Worm (Caenorhabditis elegans) whole organism, late embryonic: ENCODE results near the gene skih-2.

ENCODE experiments used
- K09A11.1 ChIP-seq: sonication (generic microtip); optimal IDR thresholded peaks from 2 replicates; lab custom pipeline; 2017; ENCODE audit warnings: antibody characterized with exemption, mild to moderate bottlenecking, missing genetic modification characterization, missing compliant biosample characterization; ENCODE audit not compliant: insufficient read depth
- Y22D7AL.16 ChIP-seq: sonication (generic microtip); optimal IDR thresholded peaks from 2 replicates; lab custom pipeline; 2016; ENCODE audit warnings: missing genetic modification characterization, missing compliant biosample characterization
- ama-1 ChIP-seq: fragments of 150-350 bp; optimal IDR thresholded peaks from 2 replicates; lab custom pipeline; 2014
- ceh-18 ChIP-seq: sonication (generic microtip); optimal IDR thresholded peaks from 2 replicates; lab custom pipeline; 2016; ENCODE audit warnings: missing genetic modification characterization, missing compliant biosample characterization
- ceh-2 ChIP-seq: sonication (generic microtip); optimal IDR thresholded peaks from 2 replicates; lab custom pipeline; 2016; ENCODE audit warnings: missing genotype, missing genetic modification characterization, missing compliant biosample characterization
- ceh-22 ChIP-seq: sonication (generic microtip); optimal IDR thresholded peaks from 2 replicates; lab custom pipeline; 2017; ENCODE audit warnings: missing biosample characterization, missing genetic modification characterization
- ceh-24 ChIP-seq: sonication (generic microtip); optimal IDR thresholded peaks from 2 replicates; lab custom pipeline; 2016; ENCODE audit warnings: mild to moderate bottlenecking, missing genetic modification characterization, missing compliant biosample characterization
- ceh-31 ChIP-seq: sonication (generic microtip); optimal IDR thresholded peaks from 2 replicates; lab custom pipeline; 2016; ENCODE audit warnings: missing genetic modification characterization, missing compliant biosample characterization
- ceh-48 ChIP-seq: sonication (generic microtip); optimal IDR thresholded peaks from 2 replicates; lab custom pipeline; 2016; ENCODE audit warnings: missing genetic modification characterization, inconsistent platforms, missing compliant biosample characterization
- che-1 ChIP-seq: sonication (generic microtip); optimal IDR thresholded peaks from 2 replicates; lab custom pipeline; 2016; ENCODE audit warnings: mild to moderate bottlenecking, missing genetic modification characterization, missing compliant biosample characterization
- dve-1 ChIP-seq: sonication (generic microtip); optimal IDR thresholded peaks from 2 replicates; lab custom pipeline; 2017; ENCODE audit warnings: antibody characterized with exemption, mild to moderate bottlenecking, missing genetic modification characterization, missing compliant biosample characterization
- elt-2 ChIP-seq: sonication (generic microtip); optimal IDR thresholded peaks from 2 replicates; lab custom pipeline; 2016; ENCODE audit warnings: missing genetic modification reagents, missing genetic modification characterization, missing compliant biosample characterization
- elt-4 ChIP-seq: sonication (generic microtip); optimal IDR thresholded peaks from 2 replicates; lab custom pipeline; 2016; ENCODE audit warnings: missing genetic modification characterization, missing compliant biosample characterization
- fax-1 ChIP-seq: sonication (generic microtip); optimal IDR thresholded peaks from 2 replicates; lab custom pipeline; 2016; ENCODE audit warnings: missing genotype, missing genetic modification characterization, missing compliant biosample characterization
- fkh-6 ChIP-seq: sonication (generic microtip); optimal IDR thresholded peaks from 2 replicates; lab custom pipeline; 2016; ENCODE audit warnings: missing genetic modification characterization, missing compliant biosample characterization
- hlh-13 ChIP-seq: fragments of 200-800 bp; sonication (Bioruptor generic); optimal IDR thresholded peaks from 2 replicates; lab custom pipeline; 2018; ENCODE audit warnings: mild to moderate bottlenecking, missing genetic modification characterization, missing compliant biosample characterization
- hlh-15 ChIP-seq: sonication (generic microtip); optimal IDR thresholded peaks from 2 replicates; lab custom pipeline; 2016; ENCODE audit warnings: missing genetic modification characterization, missing compliant biosample characterization
- hlh-30 ChIP-seq: sonication (generic microtip); optimal IDR thresholded peaks from 2 replicates; lab custom pipeline; 2017; ENCODE audit warnings: antibody characterized with exemption, missing genetic modification characterization, missing compliant biosample characterization; ENCODE audit not compliant: insufficient read depth
- hlh-8 ChIP-seq: sonication (generic microtip); optimal IDR thresholded peaks from 2 replicates; lab custom pipeline; 2016; ENCODE audit warnings: missing genotype, missing genetic modification characterization, missing compliant biosample characterization
- lim-6 ChIP-seq: sonication (generic microtip); optimal IDR thresholded peaks from 2 replicates; lab custom pipeline; 2016; ENCODE audit warnings: missing genetic modification characterization, missing compliant biosample characterization
- madf-2 ChIP-seq: sonication (generic microtip); optimal IDR thresholded peaks from 2 replicates; lab custom pipeline; 2017; ENCODE audit warnings: missing genetic modification characterization, missing compliant biosample characterization
- mec-3 ChIP-seq: sonication (generic microtip); optimal IDR thresholded peaks from 2 replicates; lab custom pipeline; 2016; ENCODE audit warnings: borderline replicate concordance, missing genetic modification characterization, missing compliant biosample characterization
- nfya-1 ChIP-seq: sonication (generic microtip); optimal IDR thresholded peaks from 2 replicates; lab custom pipeline; 2017; ENCODE audit warnings: missing genetic modification characterization, mild to moderate bottlenecking, missing compliant biosample characterization, antibody characterized with exemption, moderate library complexity
- nhr-11 ChIP-seq: fragments of 150-350 bp; optimal IDR thresholded peaks from 2 replicates; lab custom pipeline; 2014; ENCODE audit warnings: missing biosample characterization, missing genetic modification characterization
- npax-4 ChIP-seq: sonication (generic microtip); optimal IDR thresholded peaks from 2 replicates; lab custom pipeline; 2016; ENCODE audit warnings: missing genetic modification characterization, missing compliant biosample characterization
- odd-2 ChIP-seq: sonication (generic microtip); optimal IDR thresholded peaks from 2 replicates; lab custom pipeline; 2017; ENCODE audit warnings: antibody characterized with exemption, mild to moderate bottlenecking, missing genetic modification characterization, missing compliant biosample characterization
- pat-9 ChIP-seq: fragments of 200-800 bp; sonication (Bioruptor generic); optimal IDR thresholded peaks from 2 replicates; lab custom pipeline; 2018; ENCODE audit warnings: mild to moderate bottlenecking, missing genetic modification characterization, moderate library complexity, missing compliant biosample characterization
- pax-1 ChIP-seq: fragments of 150-350 bp; optimal IDR thresholded peaks from 2 replicates; lab custom pipeline; 2014; ENCODE audit warnings: missing biosample characterization, missing genetic modification characterization
- pha-4 ChIP-seq: fragments of 150-350 bp; optimal IDR thresholded peaks from 2 replicates; lab custom pipeline; 2018; ENCODE audit warnings: missing biosample characterization, missing genetic modification reagents, missing genetic modification characterization
- rnt-1 ChIP-seq: sonication (generic microtip); optimal IDR thresholded peaks from 2 replicates; lab custom pipeline; 2016; ENCODE audit warnings: missing genetic modification characterization, missing compliant biosample characterization
- sdc-2 ChIP-seq: sonication (generic microtip); optimal IDR thresholded peaks from 2 replicates; lab custom pipeline; 2016; ENCODE audit warnings: missing genotype, missing genetic modification characterization, missing compliant biosample characterization
- sox-4 ChIP-seq: sonication (generic microtip); optimal IDR thresholded peaks from 2 replicates; lab custom pipeline; 2017; ENCODE audit warnings: mild to moderate bottlenecking, missing genetic modification characterization, inconsistent platforms, missing compliant biosample characterization
- tbx-2 ChIP-seq: sonication (generic microtip); optimal IDR thresholded peaks from 2 replicates; lab custom pipeline; 2016; ENCODE audit warnings: missing genetic modification characterization, missing compliant biosample characterization
- tbx-7 ChIP-seq: sonication (generic microtip); optimal IDR thresholded peaks from 2 replicates; lab custom pipeline; 2016; ENCODE audit warnings: missing genotype, missing genetic modification characterization, missing compliant biosample characterization
- unc-3 ChIP-seq, 2 experiments: fragments of 200-800 bp in 1 of 2; sonication (Bioruptor generic) in 1 of 2; sonication (generic microtip) in 1 of 2; conservative IDR thresholded peaks in 1 of 2; optimal IDR thresholded peaks in 1 of 2; 2 replicates each; pipeline versions ENCODE4 v1.3.6 to Lab custom; 2016 to 2022; ENCODE audit warnings: missing compliant biosample characterization in 2 of 2, missing genetic modification characterization in 2 of 2, missing genetic modification reagents in 1 of 2
- unc-42 ChIP-seq: sonication (generic microtip); optimal IDR thresholded peaks from 2 replicates; lab custom pipeline; 2016; ENCODE audit warnings: missing genotype, missing genetic modification characterization, missing compliant biosample characterization
- unc-86 ChIP-seq: sonication (generic microtip); optimal IDR thresholded peaks from 2 replicates; lab custom pipeline; 2016; ENCODE audit warnings: missing genetic modification characterization, missing compliant biosample characterization
- ztf-16 ChIP-seq: sonication (generic microtip); optimal IDR thresholded peaks from 2 replicates; lab custom pipeline; 2017; ENCODE audit warnings: missing genetic modification characterization, missing compliant biosample characterization

skih-2 gene

DNA sequence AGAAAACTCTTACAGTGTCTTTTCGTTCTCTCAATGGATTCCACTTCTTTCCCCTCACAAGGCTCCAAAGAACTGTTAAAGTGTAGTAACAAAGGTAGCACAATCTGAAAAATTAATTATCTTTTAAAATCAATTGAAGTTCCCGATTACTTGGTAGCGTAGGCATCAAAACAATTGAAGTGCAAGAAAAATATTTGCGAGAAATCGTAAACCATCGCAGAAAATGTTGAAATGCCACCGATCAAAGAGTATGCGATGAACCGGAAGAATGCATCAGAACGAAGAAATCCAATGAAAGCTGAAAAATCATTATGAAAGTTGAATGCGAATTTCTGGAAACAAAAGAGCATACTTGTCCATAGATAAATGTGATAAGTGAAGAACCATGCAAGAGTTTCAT, 4.3 kb upstream of the skih-2 start:
- TF ChIP-seq Y22D7AL.16 (no peak), nhr-11 (tag; lab: Kevin White, UChicago) (no peak), fkh-6 (tag; lab: Kevin White, UChicago) (no peak)
- TF ChIP-seq, all 69 proteins: peak for 0

DNA sequence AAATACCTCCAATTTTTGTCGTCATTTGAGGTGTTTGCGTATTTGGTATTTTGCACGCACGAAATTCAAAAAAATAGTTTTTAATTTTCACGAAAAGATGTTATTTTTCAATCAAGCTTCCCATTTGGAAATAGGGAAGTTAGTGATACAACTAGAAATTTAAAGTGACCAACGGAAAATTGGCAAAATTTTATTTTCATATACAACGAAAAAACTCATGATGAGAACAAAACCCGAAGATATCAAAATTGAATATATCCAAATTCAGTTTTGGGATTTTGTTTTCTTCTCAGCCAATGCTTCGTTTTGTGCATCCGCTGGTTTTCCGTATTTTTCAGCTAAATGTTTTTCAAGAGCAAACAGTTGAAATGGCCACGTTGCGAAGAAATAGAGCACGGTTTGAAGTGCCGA, 3.8 kb upstream of the skih-2 start:
- TF ChIP-seq hlh-30, result no peak
- TF ChIP-seq unc-42 (tag; lab: Kevin White, UChicago), result no peak
- TF ChIP-seq unc-3 (GFP tag; conservative IDR thresholded peaks at IDR 0.05; lab: Robert Waterston, UW), result no peak
- TF ChIP-seq unc-3 (tag; optimal IDR thresholded peaks at IDR 0.05; lab: Kevin White, UChicago), result no peak
- TF ChIP-seq nfya-1 (tag; lab: Kevin White, UChicago), result no peak
- TF ChIP-seq tbx-2 (tag; lab: Kevin White, UChicago), result no peak
- no peak for TF ChIP-seq hlh-15
- no peak for TF ChIP-seq npax-4 (tag; lab: Kevin White, UChicago)
- TF ChIP-seq ceh-2 (tag; lab: Kevin White, UChicago), result no peak
- TF ChIP-seq ceh-48 (tag; lab: Kevin White, UChicago), result no peak
- TF ChIP-seq, all 69 proteins: peak for 0

ce11 chrIV:11143228-11143444, 972 bp upstream of the skih-2 start, which contains the start of gene F01G4.4:
F01G4.4 (plus strand) TSS chrIV:11143345.
- TF ChIP-seq ceh-48 (tag; lab: Kevin White, UChicago), result no peak
- TF ChIP-seq elt-4 (tag; lab: Kevin White, UChicago), result no peak
- no peak for TF ChIP-seq pat-9 (tag; lab: Kevin White, UChicago)
- TF ChIP-seq odd-2 (tag; lab: Kevin White, UChicago), result no peak
- TF ChIP-seq che-1, result no peak
- no peak for TF ChIP-seq unc-42 (tag; lab: Kevin White, UChicago)
- TF ChIP-seq, all 69 proteins: peak for 0

ce11 chrIV:11131268-11131667, 10.9 kb downstream of the skih-2 start, which contains the start of gene ard-1:
ard-1 (plus strand) TSS chrIV:11131279.
- no peak for TF ChIP-seq fax-1 (tag; lab: Kevin White, UChicago)
- no peak for TF ChIP-seq ceh-31
- TF ChIP-seq nhr-11 (tag; lab: Kevin White, UChicago), result no peak
- no peak for TF ChIP-seq rnt-1 (tag; lab: Kevin White, UChicago)
- TF ChIP-seq pha-4 (tag; lab: Kevin White, UChicago), result no peak
- TF ChIP-seq ceh-24 (tag; lab: Kevin White, UChicago), result no peak
- no peak for TF ChIP-seq pax-1 (tag; lab: Kevin White, UChicago)
- no peak for TF ChIP-seq npax-4 (tag; lab: Kevin White, UChicago)
- TF ChIP-seq elt-2 (tag; lab: Kevin White, UChicago), result no peak
- TF ChIP-seq hlh-15, result no peak

- no peak for TF ChIP-seq ama-1 (lab: Kevin White, UChicago)
- no peak for TF ChIP-seq Y22D7AL.16
- TF ChIP-seq tbx-7 (tag; lab: Kevin White, UChicago), result no peak
- no peak for TF ChIP-seq ztf-16 (tag; lab: Kevin White, UChicago)
- no peak for TF ChIP-seq ceh-18 (tag; lab: Kevin White, UChicago)
- TF ChIP-seq unc-42 (tag; lab: Kevin White, UChicago), result no peak
- TF ChIP-seq K09A11.1 (tag; lab: Kevin White, UChicago), result no peak
- no peak for TF ChIP-seq che-1
- TF ChIP-seq ceh-2 (tag; lab: Kevin White, UChicago), result no peak
- no peak for TF ChIP-seq sox-4 (tag; lab: Kevin White, UChicago)
- no peak for TF ChIP-seq elt-4 (tag; lab: Kevin White, UChicago)
- no peak for TF ChIP-seq madf-2 (tag; lab: Kevin White, UChicago)
- no peak for TF ChIP-seq pat-9 (tag; lab: Kevin White, UChicago)
- no peak for TF ChIP-seq hlh-15
- TF ChIP-seq unc-86 (tag; lab: Kevin White, UChicago), result no peak
- TF ChIP-seq hlh-8 (tag; lab: Kevin White, UChicago), result no peak
Observed at ce11 chrIV:11130774-11131173, 11.4 kb downstream of the skih-2 start.

DNA sequence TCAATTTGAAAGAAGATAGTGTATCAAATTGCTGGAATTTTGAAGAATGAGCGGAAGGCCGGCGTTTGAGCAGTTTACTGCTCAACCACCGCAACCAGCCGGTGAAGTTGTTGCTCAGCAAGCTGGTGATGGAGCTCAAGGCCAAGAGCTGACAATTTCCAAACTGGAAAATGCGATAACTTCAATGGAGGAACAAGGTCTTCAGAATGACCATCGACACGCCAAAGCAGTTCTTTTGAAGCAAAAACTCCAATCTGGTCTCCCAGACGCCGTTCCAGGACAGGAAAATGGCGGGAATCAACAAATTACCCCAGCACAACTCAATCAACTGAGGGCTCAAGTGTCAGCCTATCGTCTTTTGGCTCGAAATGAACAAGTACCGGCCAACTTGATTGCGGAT, 16.1 kb downstream of the skih-2 start:
- TF ChIP-seq ceh-48 (tag; lab: Kevin White, UChicago) (no peak), npax-4 (tag; lab: Kevin White, UChicago) (no peak), sdc-2 (no peak), dve-1 (no peak), hlh-8 (tag; lab: Kevin White, UChicago) (no peak), hlh-15 (no peak), lim-6 (tag; lab: Kevin White, UChicago) (no peak), mec-3 (tag; lab: Kevin White, UChicago) (no peak), ceh-31 (no peak), hlh-13 (GFP tag; lab: Kevin White, UChicago) (no peak), elt-2 (tag; lab: Kevin White, UChicago) (no peak), ceh-22 (tag; lab: Kevin White, UChicago) (no peak)
- TF ChIP-seq, all 69 proteins: peak for 0
